Worm (Caenorhabditis elegans) whole organism, early embryonic: ENCODE measurements around the gene B0001.8.

ENCODE experiments used
- aly-1 ChIP-seq: sonication (generic microtip); optimal IDR thresholded peaks from 2 replicates; lab custom pipeline; 2016; ENCODE audit warnings: missing genetic modification characterization, missing compliant biosample characterization
- ama-1 ChIP-seq: fragments of 150-350 bp; optimal IDR thresholded peaks from 2 replicates; lab custom pipeline; 2014
- ceh-36 ChIP-seq: sonication (generic microtip); optimal IDR thresholded peaks from 2 replicates; lab custom pipeline; 2016; ENCODE audit warnings: missing genetic modification characterization, inconsistent platforms, missing compliant biosample characterization
- ets-7 ChIP-seq: sonication (generic microtip); optimal IDR thresholded peaks from 2 replicates; lab custom pipeline; 2016; ENCODE audit warnings: missing genotype, missing genetic modification characterization, missing compliant biosample characterization
- flt-1 ChIP-seq: fragments of 200-800 bp; sonication (Bioruptor generic); IDR thresholded peaks from 2 replicates; pipeline ENCODE4 v1.3.6; 2022; ENCODE audit warnings: missing genetic modification characterization, missing compliant biosample characterization
- scrt-1 ChIP-seq: fragments of 200-800 bp; sonication (Bioruptor generic); IDR thresholded peaks from 2 replicates; pipeline ENCODE4 v1.3.6; 2022; ENCODE audit warnings: missing genetic modification characterization, missing compliant biosample characterization
- tbx-11 ChIP-seq: fragments of 200-800 bp; sonication (Bioruptor generic); IDR thresholded peaks from 2 replicates; pipeline ENCODE4 v1.3.6; 2022; ENCODE audit warnings: missing genetic modification characterization, missing compliant biosample characterization

DNA sequence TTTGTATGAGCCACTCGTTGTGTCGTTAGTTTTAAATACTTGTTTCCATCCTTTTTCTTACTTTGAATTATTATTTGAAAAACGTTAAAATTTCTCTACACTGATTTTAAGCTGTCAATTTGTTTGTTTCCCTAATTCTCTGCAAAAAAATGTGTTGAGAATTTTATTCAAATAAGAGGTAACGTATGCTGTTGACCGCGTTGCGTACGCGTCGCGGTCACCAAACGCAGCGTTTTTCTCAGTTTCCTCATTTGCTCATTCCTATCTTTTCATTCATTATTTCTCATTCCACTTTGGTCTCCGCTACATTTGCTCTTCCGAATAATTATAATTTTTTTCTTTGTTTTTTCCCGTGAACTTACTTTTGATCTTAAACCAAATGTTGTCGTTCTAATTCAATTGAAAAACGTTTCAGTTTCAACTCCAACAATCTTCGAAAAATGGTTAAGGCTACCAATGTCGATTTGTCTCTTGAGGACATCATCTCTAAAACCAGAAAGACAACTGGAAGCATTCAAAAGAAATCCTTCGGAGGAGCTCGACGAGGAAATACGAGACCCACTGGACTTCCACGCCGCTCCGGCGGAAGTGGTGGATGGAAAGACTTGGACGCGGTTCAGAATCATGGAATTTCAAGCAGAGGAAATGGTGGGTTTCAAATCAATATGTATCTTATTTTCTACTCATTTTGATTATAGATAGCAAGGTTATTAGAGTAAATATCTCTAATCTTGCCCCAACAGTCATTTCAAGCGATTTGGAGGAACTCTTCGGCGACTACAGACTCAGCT is 17.8 kb downstream of the B0001.8 start, which contains the start of gene aly-3:
- TF ChIP-seq tbx-11 (GFP tag; lab: Robert Waterston, UW), result no peak
- TF ChIP-seq flt-1 (GFP tag; lab: Robert Waterston, UW), result no peak
- no peak for TF ChIP-seq ama-1 (lab: Kevin White, UChicago)
- no peak for TF ChIP-seq scrt-1 (GFP tag; lab: Robert Waterston, UW)
- TF ChIP-seq ets-7 (tag; lab: Kevin White, UChicago), result no peak
- no peak for TF ChIP-seq ceh-36 (tag; lab: Kevin White, UChicago)
- no peak for TF ChIP-seq aly-1 (tag; lab: Kevin White, UChicago)
